Fruit fly (Drosophila melanogaster): ENCODE measurements around the gene RhoGDI.

Gene RhoGDI

dm6 chr3L:19968725-19969598 lies 40.4 kb downstream of the RhoGDI start:
- TF ChIP-seq CG17801 (GFP tag; optimal IDR thresholded peaks at IDR 0.05; ENCODE audit: partially characterized antibody), result no peak

- no peak for TF ChIP-seq CG17801 (GFP tag; optimal IDR thresholded peaks at IDR 0.05; ENCODE audit: partially characterized antibody)
These were observed 49.5 kb downstream of the RhoGDI start for dm6 chr3L:19978088-19978487.

dm6 chr3L:19979592-19979991 lies 51.0 kb downstream of the RhoGDI start, which contains the start of gene CG14182:
TSS of gene CG14182 (minus strand) at chr3L:19979812.
- TF ChIP-seq CG17801 (GFP tag; optimal IDR thresholded peaks at IDR 0.05; ENCODE audit: partially characterized antibody), result peak; percentile 2

dm6 chr3L:19981385-19981784 lies 52.8 kb downstream of the RhoGDI start, which contains the start of gene CG17732:
TSS of gene CG17732 (plus strand) at chr3L:19981685.
- TF ChIP-seq CG17801 (GFP tag; optimal IDR thresholded peaks at IDR 0.05; ENCODE audit: partially characterized antibody), result no peak

Data from ovary, adult (tissue).